Fruit fly (Drosophila melanogaster): Measurements from ENCODE around the gene Sec71.

The Sec71 gene

dm6 chr2L:13778648-13779047 lies 14.7 kb upstream of the Sec71 start (continued):
- no peak for TF ChIP-seq CG34376 (GFP tag; optimal IDR thresholded peaks at IDR 0.05)
- TF ChIP-seq CG8359 (GFP tag; optimal IDR thresholded peaks at IDR 0.05; ENCODE audit: borderline replicate concordance), result no peak
- TF ChIP-seq vvl (GFP tag; IDR thresholded peaks at IDR 0.05), result peak; percentile 52
- peak; percentile 54 for TF ChIP-seq bcd (GFP tag; optimal IDR thresholded peaks at IDR 0.05)
- no peak for TF ChIP-seq H15 (GFP tag; IDR thresholded peaks at IDR 0.05)
- TF ChIP-seq cg (GFP tag; optimal IDR thresholded peaks at IDR 0.05), result no peak
- TF ChIP-seq sc (optimal IDR thresholded peaks at IDR 0.05), result no peak
- TF ChIP-seq sc (GFP tag; optimal IDR thresholded peaks at IDR 0.05), result peak; percentile 36
- no peak for TF ChIP-seq CG7271 (tag; optimal IDR thresholded peaks at IDR 0.05)
- TF ChIP-seq nom (GFP tag; optimal IDR thresholded peaks at IDR 0.05), result no peak
- 0 out of 2 replicates have a peak, but pooled peaks have one; percentile 37 for TF ChIP-seq Atf6 (GFP tag; IDR thresholded peaks at IDR 0.05)
- TF ChIP-seq Kr (GFP tag; optimal IDR thresholded peaks at IDR 0.05), result no peak
- TF ChIP-seq NC2β (GFP tag; optimal IDR thresholded peaks at IDR 0.05), result peak; percentile 5
- TF ChIP-seq CG2202 (tag; optimal IDR thresholded peaks at IDR 0.05), result no peak
- no peak for TF ChIP-seq CG17186 (GFP tag; optimal IDR thresholded peaks at IDR 0.05)
- TF ChIP-seq CG30403 (GFP tag; optimal IDR thresholded peaks at IDR 0.05), result peak; percentile 76
- peak; percentile 56 for TF ChIP-seq tio (GFP tag; optimal IDR thresholded peaks at IDR 0.05)
- TF ChIP-seq lab (GFP tag; optimal IDR thresholded peaks at IDR 0.05), result peak; percentile 50
- peak; percentile 40; the same call in 1 of the 2 replicates for TF ChIP-seq Awh (GFP tag; IDR thresholded peaks at IDR 0.05)
- peak; percentile 44 for TF ChIP-seq gcm (GFP tag; optimal IDR thresholded peaks at IDR 0.05)
- peak; percentile 47 for TF ChIP-seq CG11247 (GFP tag; IDR thresholded peaks at IDR 0.05)
- no peak for TF ChIP-seq oc (tag; optimal IDR thresholded peaks at IDR 0.05)
- peak; percentile 17 for TF ChIP-seq CG12299 (tag; optimal IDR thresholded peaks at IDR 0.05)
- TF ChIP-seq Mad (GFP tag; optimal IDR thresholded peaks at IDR 0.05), result peak; percentile 18
- peak; percentile 33; the same call in 1 of the 3 replicates for TF ChIP-seq B-H1 (GFP tag; IDR thresholded peaks at IDR 0.05)
- no peak for TF ChIP-seq NC2α (GFP tag; optimal IDR thresholded peaks at IDR 0.05)
- TF ChIP-seq bsh (GFP tag; optimal IDR thresholded peaks at IDR 0.05), result peak in 1 of 2 experiments; percentile 46
- peak; percentile 19 for TF ChIP-seq Antp (GFP tag; optimal IDR thresholded peaks at IDR 0.05)
- no peak for TF ChIP-seq CG3838 (GFP tag; optimal IDR thresholded peaks at IDR 0.05)
- no peak for TF ChIP-seq gfzf (GFP tag; optimal IDR thresholded peaks at IDR 0.05)
- TF ChIP-seq dimm (GFP tag; IDR thresholded peaks at IDR 0.05), result no peak
- no peak for TF ChIP-seq sna (GFP tag; IDR thresholded peaks at IDR 0.05; ENCODE audit: partially characterized antibody)
- no peak for TF ChIP-seq CG14965 (GFP tag; optimal IDR thresholded peaks at IDR 0.05; ENCODE audit: borderline replicate concordance)
- TF ChIP-seq Rfx (GFP tag; IDR thresholded peaks at IDR 0.05), result peak; percentile 60; the same call in 1 of the 2 replicates
- TF ChIP-seq CG3065 (GFP tag; optimal IDR thresholded peaks at IDR 0.05), result no peak
- no peak for TF ChIP-seq Dref (GFP tag; IDR thresholded peaks at IDR 0.05)
- TF ChIP-seq NK7.1 (GFP tag; optimal IDR thresholded peaks at IDR 0.05), result no peak
- peak; percentile 38 for TF ChIP-seq Atf-2 (GFP tag; optimal IDR thresholded peaks at IDR 0.05)
- no peak for TF ChIP-seq Scr (GFP tag; IDR thresholded peaks at IDR 0.05; ENCODE audit: partially characterized antibody)
- TF ChIP-seq CG5953 (GFP tag; IDR thresholded peaks at IDR 0.05), result no peak
- TF ChIP-seq CG15269 (tag; optimal IDR thresholded peaks at IDR 0.05), result peak; percentile 77
- no peak for TF ChIP-seq CG18764 (GFP tag; optimal IDR thresholded peaks at IDR 0.05)
- TF ChIP-seq tna (GFP tag; IDR thresholded peaks at IDR 0.05; ENCODE audit: partially characterized antibody), result no peak
- TF ChIP-seq TFAM (GFP tag; optimal IDR thresholded peaks at IDR 0.05), result no peak
- TF ChIP-seq CG9932 (GFP tag; IDR thresholded peaks at IDR 0.05), result peak; percentile 32; the same call in 1 of the 2 replicates
- TF ChIP-seq CG10979 (tag; optimal IDR thresholded peaks at IDR 0.05), result peak; percentile 67
- TF ChIP-seq row (GFP tag; IDR thresholded peaks at IDR 0.05), result peak; percentile 65; the same call in 2 of the 3 replicates
- TF ChIP-seq twi (tag; optimal IDR thresholded peaks at IDR 0.05), result no peak
- no peak; the same call in 1 of the 2 replicates for TF ChIP-seq CG1024 (GFP tag; IDR thresholded peaks at IDR 0.05)
- 0 out of 2 replicates have a peak, but pooled peaks have one; percentile 14 for TF ChIP-seq CG43689 (GFP tag; IDR thresholded peaks at IDR 0.05)
- no peak for TF ChIP-seq CG7745 (tag; optimal IDR thresholded peaks at IDR 0.05)

Measured in whole organism, embryonic.